In genomic region chr3R:27201538-27202281, dm6 we compare ENCODE assay signal across 2 fruit fly cellular contexts.
TF ChIP-seq lines count a peak whose summit lies in the region.

No protein-coding gene starts in this region.

TF ChIP-seq in whole organism, prepupa, 60 proteins besides CTCF, POLR2A, EP300 and RAD21 (continued from another document):
- TF ChIP-seq vri (GFP tag; optimal IDR thresholded peaks at IDR 0.05; lab: Kevin White, UChicago) = peak; percentile 44
- TF ChIP-seq fkh (GFP tag; optimal IDR thresholded peaks at IDR 0.05; lab: Kevin White, UChicago) = no peak
- TF ChIP-seq Sox15 (GFP tag; optimal IDR thresholded peaks at IDR 0.05; lab: Kevin White, UChicago) = peak; percentile 35
- peak; percentile 33 for TF ChIP-seq CG31627 (GFP tag; optimal IDR thresholded peaks at IDR 0.05; lab: Kevin White, UChicago)
- peak; percentile 63 for TF ChIP-seq Smox (GFP tag; optimal IDR thresholded peaks at IDR 0.05; lab: Kevin White, UChicago)
- peak; percentile 5 for TF ChIP-seq Sox102F (GFP tag; optimal IDR thresholded peaks at IDR 0.05; lab: Kevin White, UChicago)
- no peak for TF ChIP-seq dac (GFP tag; optimal IDR thresholded peaks at IDR 0.05; lab: Kevin White, UChicago)
- peak; percentile 12 for TF ChIP-seq CG1621 (tag; optimal IDR thresholded peaks at IDR 0.05; lab: Kevin White, UChicago)
- TF ChIP-seq Eip93F (GFP tag; optimal IDR thresholded peaks at IDR 0.05; lab: Kevin White, UChicago) = no peak
- peak; percentile 18 for TF ChIP-seq Ets21C (GFP tag; optimal IDR thresholded peaks at IDR 0.05; lab: Kevin White, UChicago)
- TF ChIP-seq CG8119 (GFP tag; IDR thresholded peaks at IDR 0.05; lab: Robert Waterston, UW) = peak; percentile 69
- peak; percentile 89 for TF ChIP-seq CG6808 (GFP tag; optimal IDR thresholded peaks at IDR 0.05; lab: Kevin White, UChicago)
- peak; percentile 75 for TF ChIP-seq achi (GFP tag; optimal IDR thresholded peaks at IDR 0.05; lab: Kevin White, UChicago)
- peak; percentile 25 for TF ChIP-seq CG11902 (GFP tag; optimal IDR thresholded peaks at IDR 0.05; lab: Kevin White, UChicago)
- peak; percentile 64 for TF ChIP-seq CG16779 (tag; optimal IDR thresholded peaks at IDR 0.05; lab: Kevin White, UChicago)
- no peak for TF ChIP-seq CG11294 (GFP tag; IDR thresholded peaks at IDR 0.05; lab: Robert Waterston, UW)
- peak; percentile 79 for TF ChIP-seq fd59A (GFP tag; optimal IDR thresholded peaks at IDR 0.05; lab: Kevin White, UChicago)
- peak; percentile 55 for TF ChIP-seq lz (GFP tag; optimal IDR thresholded peaks at IDR 0.05; lab: Kevin White, UChicago)
- TF ChIP-seq Hr4 (GFP tag; optimal IDR thresholded peaks at IDR 0.05; lab: Kevin White, UChicago) = peak; percentile 15
- peak; percentile 81 for TF ChIP-seq CG10669 (GFP tag; optimal IDR thresholded peaks at IDR 0.05; lab: Kevin White, UChicago)
- peak; percentile 18 to 54 for TF ChIP-seq salr (GFP tag; optimal IDR thresholded peaks at IDR 0.05; lab: Kevin White, UChicago)
- peak; percentile 71 for TF ChIP-seq cyc (GFP tag; optimal IDR thresholded peaks at IDR 0.05; lab: Kevin White, UChicago)
- TF ChIP-seq acj6 (GFP tag; optimal IDR thresholded peaks at IDR 0.05; lab: Kevin White, UChicago) = peak; percentile 75
- TF ChIP-seq CG3919 (GFP tag; optimal IDR thresholded peaks at IDR 0.05; lab: Kevin White, UChicago) = peak; percentile 75
- peak; percentile 36; the same call in 1 of the 2 replicates for TF ChIP-seq CG15336 (GFP tag; IDR thresholded peaks at IDR 0.05; lab: Robert Waterston, UW)
- TF ChIP-seq svp (GFP tag; lab: Kevin White, UChicago) = peak; percentile 81
- peak; percentile 62 for TF ChIP-seq Eip75B (GFP tag; optimal IDR thresholded peaks at IDR 0.05; lab: Kevin White, UChicago)
- TF ChIP-seq Lpt (GFP tag; optimal IDR thresholded peaks at IDR 0.05; lab: Kevin White, UChicago) = peak; percentile 43
- peak; percentile 65 for TF ChIP-seq CG6792 (GFP tag; optimal IDR thresholded peaks at IDR 0.05; lab: Kevin White, UChicago)
- peak; percentile 64 for TF ChIP-seq CG9139 (GFP tag; optimal IDR thresholded peaks at IDR 0.05; lab: Kevin White, UChicago)
- TF ChIP-seq CG6854 (GFP tag; optimal IDR thresholded peaks at IDR 0.05; lab: Kevin White, UChicago) = peak; percentile 79
- TF ChIP-seq Eip78C (GFP tag; lab: Kevin White, UChicago) = peak; percentile 92
- TF ChIP-seq Ets96B (tag; optimal IDR thresholded peaks at IDR 0.05; lab: Kevin White, UChicago) = peak; percentile 93
- TF ChIP-seq CG7368 (GFP tag; optimal IDR thresholded peaks at IDR 0.05; lab: Kevin White, UChicago) = peak; percentile 28

TF ChIP-seq in whole organism, wandering third instar larva, 38 proteins besides CTCF, POLR2A, EP300 and RAD21 (continued from another document):
- peak; percentile 0 for TF ChIP-seq CrebA (GFP tag; optimal IDR thresholded peaks at IDR 0.05; lab: Kevin White, UChicago; ENCODE audit: borderline replicate concordance)
